Worm (Caenorhabditis elegans): Measurements from ENCODE around the gene T26G10.4.
A peak's percentile ranks its signal among the peaks of the same experiment; 100 is the strongest.

DNA sequence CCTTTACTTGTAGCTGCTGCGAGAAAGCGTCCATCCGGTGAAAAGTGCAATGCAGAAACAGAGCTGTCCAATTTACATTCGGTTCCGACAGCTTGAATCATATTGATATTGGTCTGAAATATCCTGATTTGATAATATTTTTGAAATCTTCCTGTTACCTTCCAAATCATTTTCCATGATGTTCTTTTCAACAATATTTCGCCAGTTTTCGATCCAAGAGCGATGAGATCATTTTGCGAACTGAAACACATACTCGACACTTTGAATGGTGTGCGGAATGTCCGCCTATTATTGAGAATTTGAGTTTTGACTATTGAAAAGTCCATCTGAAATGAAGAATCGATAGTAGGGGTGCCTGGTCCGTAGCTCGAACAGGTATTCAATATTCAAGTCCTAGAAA lies 20.8 kb downstream of the T26G10.4 start, which contains the start of gene emb-30:
- TF ChIP-seq D1046.2 (GFP tag; IDR thresholded peaks at IDR 0.05) (no peak), mep-1 (tag; optimal IDR thresholded peaks at IDR 0.05) (no peak), lsy-2 (tag; optimal IDR thresholded peaks at IDR 0.05) (peak in 1 of 2 experiments; percentile 20), F49E8.2 (tag; optimal IDR thresholded peaks at IDR 0.05; ENCODE audit: borderline replicate concordance) (no peak), nhr-25 (tag; optimal IDR thresholded peaks at IDR 0.05; ENCODE audit: borderline replicate concordance, insufficient read depth) (no peak), ceh-62 (tag; optimal IDR thresholded peaks at IDR 0.05) (no peak)

Data from whole organism, L4 larva.